Fruit fly (Drosophila melanogaster): ENCODE data around the gene CG34302.

Gene CG34302

dm6 chr3R:9870378-9870777, 46.8 kb upstream of the CG34302 start (continued):
- TF ChIP-seq CG15514 (GFP tag; optimal IDR thresholded peaks at IDR 0.05) (no peak), nmo (GFP tag; optimal IDR thresholded peaks at IDR 0.05) (peak; percentile 17), Abd-B (GFP tag; optimal IDR thresholded peaks at IDR 0.05) (peak; percentile 12), pho (GFP tag; optimal IDR thresholded peaks at IDR 0.05) (no peak), NFAT (GFP tag; IDR thresholded peaks at IDR 0.05) (no peak), Spps (tag; optimal IDR thresholded peaks at IDR 0.05) (no peak), CG5180 (GFP tag; optimal IDR thresholded peaks at IDR 0.05) (no peak), bbx (GFP tag; IDR thresholded peaks at IDR 0.05; ENCODE audit: partially characterized antibody) (no peak), Hr51 (GFP tag; optimal IDR thresholded peaks at IDR 0.05) (peak in 1 of 2 experiments; percentile 34), CG4730 (GFP tag; IDR thresholded peaks at IDR 0.05) (no peak), Atf3 (GFP tag; optimal IDR thresholded peaks at IDR 0.05) (no peak), jigr1 (GFP tag; IDR thresholded peaks at IDR 0.05) (no peak), sim (GFP tag; IDR thresholded peaks at IDR 0.05) (no peak), hth (optimal IDR thresholded peaks at IDR 0.05) (no peak), shn (GFP tag; optimal IDR thresholded peaks at IDR 0.05) (no peak), CG31365 (tag; optimal IDR thresholded peaks at IDR 0.05) (no peak), CG11504 (tag; optimal IDR thresholded peaks at IDR 0.05) (peak; percentile 33), CG3847 (GFP tag; IDR thresholded peaks at IDR 0.05) (no peak), CG13424 (tag; optimal IDR thresholded peaks at IDR 0.05) (peak; percentile 1), CG10267 (tag; optimal IDR thresholded peaks at IDR 0.05) (peak; percentile 19), CG30403 (GFP tag; optimal IDR thresholded peaks at IDR 0.05) (peak; percentile 38), CG30020 (tag; optimal IDR thresholded peaks at IDR 0.05) (no peak), CG33213 (GFP tag; optimal IDR thresholded peaks at IDR 0.05) (no peak), croc (GFP tag; conservative IDR thresholded peaks at IDR 0.05) (no peak), CG7271 (tag; optimal IDR thresholded peaks at IDR 0.05) (no peak), run (tag; optimal IDR thresholded peaks at IDR 0.05) (no peak), CG10979 (tag; optimal IDR thresholded peaks at IDR 0.05) (peak; percentile 42), ap (GFP tag; IDR thresholded peaks at IDR 0.05) (no peak), gce (GFP tag; IDR thresholded peaks at IDR 0.05) (0 out of 3 replicates have a peak, but pooled peaks have one; percentile 16), fd64A (GFP tag; optimal IDR thresholded peaks at IDR 0.05) (no peak), YL-1 (GFP tag; optimal IDR thresholded peaks at IDR 0.05) (no peak), dmrt99B (tag; optimal IDR thresholded peaks at IDR 0.05) (peak; percentile 36), bigmax (GFP tag; optimal IDR thresholded peaks at IDR 0.05) (no peak), Med (GFP tag) (no peak), knrl (GFP tag; IDR thresholded peaks at IDR 0.05; ENCODE audit: partially characterized antibody) (no peak), btn (GFP tag; optimal IDR thresholded peaks at IDR 0.05) (no peak), Xbp1 (GFP tag; optimal IDR thresholded peaks at IDR 0.05) (peak; percentile 14), lmd (GFP tag; IDR thresholded peaks at IDR 0.05) (no peak; the same call in 1 of the 2 replicates), phol (tag; optimal IDR thresholded peaks at IDR 0.05) (peak; percentile 29), prd (optimal IDR thresholded peaks at IDR 0.05) (no peak), prd (GFP tag; IDR thresholded peaks at IDR 0.05) (peak; percentile 11; the same call in 1 of the 3 replicates), pros (GFP tag; optimal IDR thresholded peaks at IDR 0.05) (no peak), Sox100B (GFP tag; optimal IDR thresholded peaks at IDR 0.05) (peak; percentile 24), p53 (GFP tag; optimal IDR thresholded peaks at IDR 0.05) (no peak), CG18619 (GFP tag; optimal IDR thresholded peaks at IDR 0.05) (no peak), CG4617 (GFP tag; optimal IDR thresholded peaks at IDR 0.05; ENCODE audit: borderline replicate concordance) (no peak), row (GFP tag; IDR thresholded peaks at IDR 0.05) (peak; percentile 40; the same call in 1 of the 3 replicates), Mad (GFP tag; optimal IDR thresholded peaks at IDR 0.05) (no peak)

Measured in whole organism, embryonic.